Fruit fly (Drosophila melanogaster) whole organism, embryonic: ENCODE data around the gene CG10621.

ENCODE experiments used
- CG16779 ChIP-seq: fragments of 200-800 bp; sonication (Bioruptor generic); IDR thresholded peaks from 2 replicates; pipeline ENCODE4 v1.3.6; 2022; ENCODE audit warnings: missing biosample characterization, missing genetic modification characterization
- CG16813 ChIP-seq: fragments of 200-800 bp; sonication (Bioruptor generic); IDR thresholded peaks from 3 replicates; pipeline ENCODE4 v1.3.6; 2022; ENCODE audit warnings: missing biosample characterization, missing genetic modification characterization; ENCODE audit not compliant: partially characterized antibody
- CG8388 ChIP-seq: fragments of 200-800 bp; sonication (Bioruptor generic); optimal IDR thresholded peaks from 2 replicates; lab custom pipeline; 2019; ENCODE audit warnings: missing biosample characterization, mild to moderate bottlenecking, missing genetic modification characterization, moderate library complexity
- NK7.1 ChIP-seq: fragments of 200-800 bp; sonication (Bioruptor generic); optimal IDR thresholded peaks from 3 replicates; lab custom pipeline; 2016; ENCODE audit warnings: missing biosample characterization, missing genetic modification characterization
- klu ChIP-seq: fragments of 200-800 bp; sonication (Bioruptor generic); IDR thresholded peaks from 2 replicates; pipeline ENCODE4 v1.3.6; 2022; ENCODE audit warnings: missing biosample characterization, missing genetic modification characterization
- nom ChIP-seq: fragments of 200-800 bp; sonication (Bioruptor generic); optimal IDR thresholded peaks from 2 replicates; lab custom pipeline; 2017; ENCODE audit warnings: missing biosample characterization, missing genetic modification characterization, mild to moderate bottlenecking, moderate library complexity, missing genetic modification reagents
- zen2 ChIP-seq: fragments of 200-800 bp; sonication (Bioruptor generic); IDR thresholded peaks from 3 replicates; pipeline ENCODE4 v1.3.6; 2022; ENCODE audit warnings: missing biosample characterization, missing genetic modification characterization; ENCODE audit not compliant: partially characterized antibody

- TF ChIP-seq klu (no peak), zen2 (GFP tag; lab: Robert Waterston, UW) (no peak), CG16779 (GFP tag; lab: Robert Waterston, UW) (no peak), CG16813 (GFP tag; lab: Robert Waterston, UW) (no peak), nom (no peak), CG8388 (GFP tag; lab: Kevin White, UChicago) (no peak), NK7.1 (GFP tag; lab: Kevin White, UChicago) (no peak)
Measured at dm6 chr2L:18924642-18925244, 29.5 kb downstream of the CG10621 start.
